Worm (Caenorhabditis elegans) whole organism, late embryonic: ENCODE data around the gene kmo-1.
A peak's percentile ranks its signal among the peaks of the same experiment; 100 is the strongest.

Experiments
- C08G9.2 ChIP-seq: sonication (generic microtip); optimal IDR thresholded peaks from 2 replicates; lab custom pipeline; 2016; ENCODE audit warnings: mild to moderate bottlenecking, missing genetic modification characterization, moderate library complexity, missing compliant biosample characterization
- C38D4.7 ChIP-seq: fragments of 200-800 bp; sonication (Bioruptor generic); optimal IDR thresholded peaks from 2 replicates; lab custom pipeline; 2018; ENCODE audit warnings: mild to moderate bottlenecking, missing genetic modification characterization, moderate library complexity, missing compliant biosample characterization
- F13H6.1 ChIP-seq: sonication (generic microtip); optimal IDR thresholded peaks from 2 replicates; lab custom pipeline; 2016; ENCODE audit warnings: missing genetic modification characterization, missing compliant biosample characterization
- K09A11.1 ChIP-seq: sonication (generic microtip); optimal IDR thresholded peaks from 2 replicates; lab custom pipeline; 2017; ENCODE audit warnings: antibody characterized with exemption, mild to moderate bottlenecking, missing genetic modification characterization, missing compliant biosample characterization; ENCODE audit not compliant: insufficient read depth
- T23F11.4 ChIP-seq: fragments of 200-800 bp; sonication (Bioruptor generic); optimal IDR thresholded peaks from 2 replicates; lab custom pipeline; 2018; ENCODE audit warnings: mild to moderate bottlenecking, missing genetic modification characterization, missing compliant biosample characterization
- Y22D7AL.16 ChIP-seq: sonication (generic microtip); optimal IDR thresholded peaks from 2 replicates; lab custom pipeline; 2016; ENCODE audit warnings: missing genetic modification characterization, missing compliant biosample characterization
- ahr-1 ChIP-seq: sonication (generic microtip); optimal IDR thresholded peaks from 2 replicates; lab custom pipeline; 2016; ENCODE audit warnings: missing genetic modification characterization, missing compliant biosample characterization
- ceh-14 ChIP-seq: sonication (generic microtip); optimal IDR thresholded peaks from 2 replicates; lab custom pipeline; 2016; ENCODE audit warnings: missing genotype, missing genetic modification characterization, missing compliant biosample characterization
- ceh-18 ChIP-seq: sonication (generic microtip); optimal IDR thresholded peaks from 2 replicates; lab custom pipeline; 2016; ENCODE audit warnings: missing genetic modification characterization, missing compliant biosample characterization
- ceh-19 ChIP-seq: fragments of 200-800 bp; sonication (Bioruptor generic); optimal IDR thresholded peaks from 2 replicates; lab custom pipeline; 2018; ENCODE audit warnings: mild to moderate bottlenecking, missing genetic modification characterization, missing compliant biosample characterization
- ceh-2 ChIP-seq: sonication (generic microtip); optimal IDR thresholded peaks from 2 replicates; lab custom pipeline; 2016; ENCODE audit warnings: missing genotype, missing genetic modification characterization, missing compliant biosample characterization
- ceh-24 ChIP-seq: sonication (generic microtip); optimal IDR thresholded peaks from 2 replicates; lab custom pipeline; 2016; ENCODE audit warnings: mild to moderate bottlenecking, missing genetic modification characterization, missing compliant biosample characterization
- ceh-30 ChIP-seq: fragments of 150-350 bp; optimal IDR thresholded peaks from 2 replicates; lab custom pipeline; 2014; ENCODE audit warnings: missing biosample characterization, missing genetic modification characterization
- ceh-31 ChIP-seq: sonication (generic microtip); optimal IDR thresholded peaks from 2 replicates; lab custom pipeline; 2016; ENCODE audit warnings: missing genetic modification characterization, missing compliant biosample characterization
- ceh-34 ChIP-seq: sonication (generic microtip); optimal IDR thresholded peaks from 2 replicates; lab custom pipeline; 2016; ENCODE audit warnings: mild to moderate bottlenecking, missing genetic modification characterization, missing compliant biosample characterization
- ceh-45 ChIP-seq: fragments of 200-800 bp; sonication (Bioruptor generic); IDR thresholded peaks from 2 replicates; pipeline ENCODE4 v1.3.6; 2022; ENCODE audit warnings: missing genetic modification reagents, missing genetic modification characterization, missing compliant biosample characterization
- ceh-9 ChIP-seq: sonication (generic microtip); optimal IDR thresholded peaks from 2 replicates; lab custom pipeline; 2016; ENCODE audit warnings: mild to moderate bottlenecking, missing genetic modification characterization, inconsistent platforms, missing compliant biosample characterization
- dmd-4 ChIP-seq: sonication (generic microtip); optimal IDR thresholded peaks from 2 replicates; lab custom pipeline; 2016; ENCODE audit warnings: borderline replicate concordance, missing genetic modification characterization, missing compliant biosample characterization
- dve-1 ChIP-seq: sonication (generic microtip); optimal IDR thresholded peaks from 2 replicates; lab custom pipeline; 2017; ENCODE audit warnings: antibody characterized with exemption, mild to moderate bottlenecking, missing genetic modification characterization, missing compliant biosample characterization
- elt-2 ChIP-seq: sonication (generic microtip); optimal IDR thresholded peaks from 2 replicates; lab custom pipeline; 2016; ENCODE audit warnings: missing genetic modification reagents, missing genetic modification characterization, missing compliant biosample characterization
- eyg-1 ChIP-seq: sonication (generic microtip); optimal IDR thresholded peaks from 2 replicates; lab custom pipeline; 2016; ENCODE audit warnings: missing genotype, missing genetic modification characterization, missing compliant biosample characterization
- fax-1 ChIP-seq: sonication (generic microtip); optimal IDR thresholded peaks from 2 replicates; lab custom pipeline; 2016; ENCODE audit warnings: missing genotype, missing genetic modification characterization, missing compliant biosample characterization
- fkh-10 ChIP-seq: fragments of 150-350 bp; optimal IDR thresholded peaks from 2 replicates; lab custom pipeline; 2014; ENCODE audit warnings: missing biosample characterization, missing genetic modification reagents, missing genetic modification characterization
- fkh-6 ChIP-seq: sonication (generic microtip); optimal IDR thresholded peaks from 2 replicates; lab custom pipeline; 2016; ENCODE audit warnings: missing genetic modification characterization, missing compliant biosample characterization
- gmeb-2 ChIP-seq: sonication (generic microtip); optimal IDR thresholded peaks from 2 replicates; lab custom pipeline; 2016; ENCODE audit warnings: missing genetic modification characterization, inconsistent platforms, missing compliant biosample characterization
- hlh-15 ChIP-seq: sonication (generic microtip); optimal IDR thresholded peaks from 2 replicates; lab custom pipeline; 2016; ENCODE audit warnings: missing genetic modification characterization, missing compliant biosample characterization
- hlh-6 ChIP-seq: sonication (generic microtip); optimal IDR thresholded peaks from 2 replicates; lab custom pipeline; 2016; ENCODE audit warnings: missing genotype, missing genetic modification characterization, missing compliant biosample characterization
- hlh-8 ChIP-seq: sonication (generic microtip); optimal IDR thresholded peaks from 2 replicates; lab custom pipeline; 2016; ENCODE audit warnings: missing genotype, missing genetic modification characterization, missing compliant biosample characterization
- lin-11 ChIP-seq: fragments of 200-800 bp; sonication (Bioruptor generic); optimal IDR thresholded peaks from 2 replicates; lab custom pipeline; 2018; ENCODE audit warnings: mild to moderate bottlenecking, missing genetic modification characterization, missing compliant biosample characterization
- nfya-1 ChIP-seq: sonication (generic microtip); optimal IDR thresholded peaks from 2 replicates; lab custom pipeline; 2017; ENCODE audit warnings: missing genetic modification characterization, mild to moderate bottlenecking, missing compliant biosample characterization, antibody characterized with exemption, moderate library complexity
- nhr-11 ChIP-seq: fragments of 150-350 bp; optimal IDR thresholded peaks from 2 replicates; lab custom pipeline; 2014; ENCODE audit warnings: missing biosample characterization, missing genetic modification characterization
- nhr-232 ChIP-seq: sonication (generic microtip); optimal IDR thresholded peaks from 2 replicates; lab custom pipeline; 2016; ENCODE audit warnings: missing genetic modification characterization, missing compliant biosample characterization
- pag-3 ChIP-seq: sonication (generic microtip); optimal IDR thresholded peaks from 2 replicates; lab custom pipeline; 2016; ENCODE audit warnings: missing compliant biosample characterization, missing genetic modification characterization, borderline replicate concordance
- pat-9 ChIP-seq: fragments of 200-800 bp; sonication (Bioruptor generic); optimal IDR thresholded peaks from 2 replicates; lab custom pipeline; 2018; ENCODE audit warnings: mild to moderate bottlenecking, missing genetic modification characterization, moderate library complexity, missing compliant biosample characterization
- pax-1 ChIP-seq: fragments of 150-350 bp; optimal IDR thresholded peaks from 2 replicates; lab custom pipeline; 2014; ENCODE audit warnings: missing biosample characterization, missing genetic modification characterization
- pha-2 ChIP-seq: sonication (generic microtip); optimal IDR thresholded peaks from 2 replicates; lab custom pipeline; 2017; ENCODE audit warnings: mild to moderate bottlenecking, missing genetic modification characterization, missing compliant biosample characterization
- pros-1 ChIP-seq: fragments of 150-350 bp; optimal IDR thresholded peaks from 2 replicates; lab custom pipeline; 2014; ENCODE audit warnings: missing biosample characterization, missing genetic modification reagents, missing genetic modification characterization
- ref-2 ChIP-seq: sonication (generic microtip); optimal IDR thresholded peaks from 2 replicates; lab custom pipeline; 2016; ENCODE audit warnings: missing genetic modification characterization, missing compliant biosample characterization
- rnt-1 ChIP-seq: sonication (generic microtip); optimal IDR thresholded peaks from 2 replicates; lab custom pipeline; 2016; ENCODE audit warnings: missing genetic modification characterization, missing compliant biosample characterization
- sdc-2 ChIP-seq: sonication (generic microtip); optimal IDR thresholded peaks from 2 replicates; lab custom pipeline; 2016; ENCODE audit warnings: missing genotype, missing genetic modification characterization, missing compliant biosample characterization
- sox-2 ChIP-seq: fragments of 200-800 bp; sonication (Bioruptor generic); IDR thresholded peaks from 2 replicates; pipeline ENCODE4 v1.3.6; 2022; ENCODE audit warnings: missing genetic modification reagents, missing genetic modification characterization, missing compliant biosample characterization
- sox-4 ChIP-seq: sonication (generic microtip); optimal IDR thresholded peaks from 2 replicates; lab custom pipeline; 2017; ENCODE audit warnings: mild to moderate bottlenecking, missing genetic modification characterization, inconsistent platforms, missing compliant biosample characterization
- syd-9 ChIP-seq: sonication (generic microtip); optimal IDR thresholded peaks from 2 replicates; lab custom pipeline; 2016; ENCODE audit warnings: mild to moderate bottlenecking, missing genetic modification characterization, moderate library complexity, missing compliant biosample characterization
- tbx-2 ChIP-seq: sonication (generic microtip); optimal IDR thresholded peaks from 2 replicates; lab custom pipeline; 2016; ENCODE audit warnings: missing genetic modification characterization, missing compliant biosample characterization
- tbx-7 ChIP-seq: sonication (generic microtip); optimal IDR thresholded peaks from 2 replicates; lab custom pipeline; 2016; ENCODE audit warnings: missing genotype, missing genetic modification characterization, missing compliant biosample characterization
- unc-3 ChIP-seq, 2 experiments: fragments of 200-800 bp in 1 of 2; sonication (Bioruptor generic) in 1 of 2; sonication (generic microtip) in 1 of 2; conservative IDR thresholded peaks in 1 of 2; optimal IDR thresholded peaks in 1 of 2; 2 replicates each; pipeline versions ENCODE4 v1.3.6 to Lab custom; 2016 to 2022; ENCODE audit warnings: missing compliant biosample characterization in 2 of 2, missing genetic modification characterization in 2 of 2, missing genetic modification reagents in 1 of 2
- unc-42 ChIP-seq: sonication (generic microtip); optimal IDR thresholded peaks from 2 replicates; lab custom pipeline; 2016; ENCODE audit warnings: missing genotype, missing genetic modification characterization, missing compliant biosample characterization
- unc-86 ChIP-seq: sonication (generic microtip); optimal IDR thresholded peaks from 2 replicates; lab custom pipeline; 2016; ENCODE audit warnings: missing genetic modification characterization, missing compliant biosample characterization
- zip-5 ChIP-seq: sonication (generic microtip); optimal IDR thresholded peaks from 2 replicates; lab custom pipeline; 2016; ENCODE audit warnings: missing genetic modification characterization, missing compliant biosample characterization
- ztf-16 ChIP-seq: sonication (generic microtip); optimal IDR thresholded peaks from 2 replicates; lab custom pipeline; 2017; ENCODE audit warnings: missing genetic modification characterization, missing compliant biosample characterization

The kmo-1 gene

DNA sequence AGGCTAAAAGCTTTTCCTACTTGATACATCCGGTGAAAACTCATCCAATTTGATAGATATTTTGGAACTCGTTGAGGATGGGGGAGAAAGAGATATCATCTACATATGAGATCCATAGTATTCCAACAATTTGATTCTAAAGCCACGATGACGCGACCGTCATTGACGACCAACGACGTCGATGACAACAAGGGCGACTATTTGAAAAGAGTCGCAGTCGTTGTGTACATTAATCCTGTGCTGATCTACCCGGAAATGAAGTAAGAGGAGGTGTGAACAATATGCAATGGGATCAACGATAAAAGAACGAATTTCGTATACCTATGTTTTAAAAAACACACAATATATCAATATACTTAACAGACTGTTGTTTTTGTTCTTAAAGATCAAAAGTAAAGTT, 42.2 kb downstream of the kmo-1 start:
- no peak for TF ChIP-seq ceh-24 (tag; lab: Kevin White, UChicago)

DNA sequence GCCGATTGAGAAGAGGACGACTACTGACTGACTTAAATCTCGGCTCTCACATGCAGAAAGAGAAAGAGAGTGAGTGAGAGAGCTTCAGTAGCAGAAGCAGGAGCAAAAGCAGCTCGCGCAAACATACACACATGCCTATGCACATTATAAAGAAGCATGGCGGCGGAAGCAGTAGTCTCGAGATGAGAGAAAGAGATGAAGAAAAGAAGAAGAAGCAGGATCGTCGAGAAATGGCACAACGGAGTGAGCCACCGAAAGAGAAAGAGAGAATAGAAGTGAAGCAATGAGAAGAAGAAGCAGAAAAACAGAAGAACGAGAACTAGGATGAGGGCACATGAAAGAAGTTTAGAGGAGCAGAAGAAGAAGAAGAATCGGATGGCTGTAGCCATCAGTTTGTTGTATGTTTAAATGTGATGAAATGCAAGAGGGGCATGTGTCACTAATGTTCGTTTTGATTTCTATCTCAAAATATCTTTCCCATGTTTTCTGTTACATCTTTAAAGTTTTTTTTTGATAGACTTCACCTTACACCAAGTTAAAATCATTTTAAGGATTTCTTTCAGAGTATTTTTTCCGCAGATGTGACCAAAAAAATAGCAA, 43.3 kb downstream of the kmo-1 start:
- TF ChIP-seq tbx-2: peak; percentile 53
- no peak for TF ChIP-seq unc-3 (GFP tag; conservative IDR thresholded peaks at IDR 0.05; lab: Robert Waterston, UW)
- TF ChIP-seq unc-3 (tag; optimal IDR thresholded peaks at IDR 0.05; lab: Kevin White, UChicago): peak; percentile 32
- TF ChIP-seq rnt-1 (tag; lab: Kevin White, UChicago): peak; percentile 16
- no peak for TF ChIP-seq pax-1 (tag; lab: Kevin White, UChicago)
- TF ChIP-seq elt-2: no peak
- no peak for TF ChIP-seq tbx-7 (tag; lab: Kevin White, UChicago)
- TF ChIP-seq F13H6.1: peak; percentile 6
- TF ChIP-seq nhr-232 (tag; lab: Kevin White, UChicago): no peak
- TF ChIP-seq sox-4 (tag; lab: Kevin White, UChicago): peak; percentile 37
- no peak for TF ChIP-seq dve-1 (tag; lab: Kevin White, UChicago)
- no peak for TF ChIP-seq hlh-15 (tag; lab: Kevin White, UChicago)
- no peak for TF ChIP-seq ceh-34 (tag; lab: Kevin White, UChicago)
- no peak for TF ChIP-seq unc-86
- no peak for TF ChIP-seq ceh-30 (tag; lab: Kevin White, UChicago)
- no peak for TF ChIP-seq dmd-4 (tag; lab: Kevin White, UChicago)
- TF ChIP-seq ceh-31 (tag; lab: Kevin White, UChicago): peak; percentile 76
- TF ChIP-seq fax-1 (tag; lab: Kevin White, UChicago): no peak
- peak; percentile 38 for TF ChIP-seq ceh-19 (GFP tag; lab: Kevin White, UChicago)
- TF ChIP-seq Y22D7AL.16 (tag; lab: Kevin White, UChicago): no peak
- peak; percentile 33 for TF ChIP-seq hlh-6
- TF ChIP-seq ahr-1: no peak
- TF ChIP-seq sdc-2 (tag; lab: Kevin White, UChicago): no peak
- peak; percentile 62 for TF ChIP-seq ceh-14
- TF ChIP-seq ztf-16 (tag; lab: Kevin White, UChicago): no peak
- TF ChIP-seq hlh-8: peak; percentile 50
- TF ChIP-seq lin-11 (tag; lab: Kevin White, UChicago): no peak
- no peak for TF ChIP-seq nhr-11 (tag; lab: Kevin White, UChicago)
- TF ChIP-seq eyg-1 (tag; lab: Kevin White, UChicago): no peak
- peak; percentile 74 for TF ChIP-seq unc-42 (tag; lab: Kevin White, UChicago)
- TF ChIP-seq pha-2 (tag; lab: Kevin White, UChicago): no peak
- peak; percentile 53 for TF ChIP-seq pros-1 (tag; lab: Kevin White, UChicago)
- TF ChIP-seq fkh-6 (tag; lab: Kevin White, UChicago): no peak
- no peak for TF ChIP-seq ceh-24 (tag; lab: Kevin White, UChicago)
- peak; percentile 89 for TF ChIP-seq ceh-18 (tag; lab: Kevin White, UChicago)
- TF ChIP-seq gmeb-2 (tag; lab: Kevin White, UChicago): no peak
- TF ChIP-seq K09A11.1 (tag; lab: Kevin White, UChicago): no peak
- no peak for TF ChIP-seq C08G9.2 (tag; lab: Kevin White, UChicago)
- TF ChIP-seq pat-9 (tag; lab: Kevin White, UChicago): no peak
- TF ChIP-seq C38D4.7 (GFP tag; lab: Kevin White, UChicago): no peak
- peak; percentile 43 for TF ChIP-seq ref-2 (tag; lab: Kevin White, UChicago)
- no peak for TF ChIP-seq sox-2 (GFP tag; lab: Robert Waterston, UW)
- TF ChIP-seq ceh-45 (GFP tag; lab: Robert Waterston, UW): no peak
- TF ChIP-seq ceh-2 (tag; lab: Kevin White, UChicago): no peak
- TF ChIP-seq pag-3 (tag; lab: Kevin White, UChicago): no peak
- no peak for TF ChIP-seq zip-5
- peak; percentile 24 for TF ChIP-seq fkh-10 (GFP tag; lab: Kevin White, UChicago)
- no peak for TF ChIP-seq T23F11.4
- TF ChIP-seq nfya-1 (tag; lab: Kevin White, UChicago): peak; percentile 48
- peak; percentile 17 for TF ChIP-seq syd-9 (tag; lab: Kevin White, UChicago)
- no peak for TF ChIP-seq ceh-9 (tag; lab: Kevin White, UChicago)
